Worm (Caenorhabditis elegans): Measurements from ENCODE around the gene F40F8.5.

DNA sequence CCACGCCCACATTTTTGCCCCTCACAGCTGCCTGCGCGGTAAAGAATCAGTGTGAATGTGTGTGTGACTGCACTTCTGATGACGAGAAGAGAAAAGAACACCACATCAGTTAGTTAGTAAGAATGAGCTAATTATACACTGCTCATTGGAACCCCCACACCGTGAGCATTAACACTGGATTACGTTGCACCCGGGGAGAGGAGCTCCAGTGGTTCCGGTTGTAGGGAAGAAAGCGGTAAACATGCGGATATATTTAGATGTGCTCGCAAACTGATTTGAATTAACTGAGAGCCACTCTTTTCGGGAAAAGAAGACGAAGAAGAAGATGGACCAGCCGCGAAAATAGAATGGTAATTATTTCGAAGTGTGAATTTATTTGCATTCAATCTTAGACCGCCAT lies 48.0 kb downstream of the F40F8.5 start:
- TF ChIP-seq K12H6.12 (tag; optimal IDR thresholded peaks at IDR 0.05) (no peak), unc-130 (GFP tag; optimal IDR thresholded peaks at IDR 0.05) (no peak), C06A6.2 (GFP tag; conservative IDR thresholded peaks at IDR 0.05) (no peak), F39B2.1 (GFP tag; IDR thresholded peaks at IDR 0.05) (no peak), Y95B8A.8 (GFP tag; IDR thresholded peaks at IDR 0.05) (no peak), snpc-4 (GFP tag; optimal IDR thresholded peaks at IDR 0.05) (no peak), snpc-4 (tag; optimal IDR thresholded peaks at IDR 0.05) (no peak), ama-1 (optimal IDR thresholded peaks at IDR 0.05) (no peak), ama-1 (GFP tag; optimal IDR thresholded peaks at IDR 0.05) (no peak), lir-1 (GFP tag; conservative IDR thresholded peaks at IDR 0.05) (no peak), sdz-38 (tag; optimal IDR thresholded peaks at IDR 0.05) (no peak), mes-4 (tag; optimal IDR thresholded peaks at IDR 0.05) (no peak), nhr-90 (tag; optimal IDR thresholded peaks at IDR 0.05) (no peak)
